Worm (Caenorhabditis elegans) whole organism, young adult: Measurements from ENCODE around the gene Y46H3A.5.

Experiments
- B0019.2 ChIP-seq: fragments of 200-800 bp; sonication (Bioruptor generic); conservative IDR thresholded peaks from 2 replicates; pipeline ENCODE4 v1.3.6; 2022; ENCODE audit warnings: missing genetic modification reagents, missing genetic modification characterization, missing compliant biosample characterization
- B0035.1 ChIP-seq: sonication (generic microtip); optimal IDR thresholded peaks from 2 replicates; lab custom pipeline; 2016; ENCODE audit warnings: missing genetic modification characterization, mild to moderate bottlenecking, missing compliant biosample characterization, missing genotype, missing genetic modification reagents
- B0336.3 ChIP-seq: fragments of 200-800 bp; sonication (Bioruptor generic); IDR thresholded peaks from 2 replicates; pipeline ENCODE4 v1.3.6; 2022; ENCODE audit warnings: missing genetic modification characterization, missing compliant biosample characterization
- C06A6.2 ChIP-seq: fragments of 200-800 bp; sonication (Bioruptor generic); conservative IDR thresholded peaks from 2 replicates; pipeline ENCODE4 v1.3.6; 2022; ENCODE audit warnings: missing genetic modification characterization, missing compliant biosample characterization
- C17E4.6 ChIP-seq: fragments of 200-800 bp; sonication (Bioruptor generic); IDR thresholded peaks from 2 replicates; pipeline ENCODE4 v1.3.6; 2022; ENCODE audit warnings: missing genetic modification reagents, missing genetic modification characterization, missing compliant biosample characterization
- D2030.7 ChIP-seq: fragments of 200-800 bp; sonication (Bioruptor generic); IDR thresholded peaks from 2 replicates; pipeline ENCODE4 v1.3.6; 2022; ENCODE audit warnings: missing genetic modification reagents, missing genetic modification characterization, missing compliant biosample characterization
- F10E7.11 ChIP-seq: sonication (generic microtip); optimal IDR thresholded peaks from 2 replicates; lab custom pipeline; 2017; ENCODE audit warnings: mild to moderate bottlenecking, missing genetic modification characterization, moderate library complexity, missing compliant biosample characterization
- F33H1.4 ChIP-seq: fragments of 200-800 bp; sonication (Bioruptor generic); IDR thresholded peaks from 2 replicates; pipeline ENCODE4 v1.3.6; 2022; ENCODE audit warnings: missing genetic modification reagents, missing genetic modification characterization, missing compliant biosample characterization
- K12H6.12 ChIP-seq: fragments of 200-800 bp; sonication (Bioruptor generic); optimal IDR thresholded peaks from 2 replicates; lab custom pipeline; 2018; ENCODE audit warnings: mild to moderate bottlenecking, missing genetic modification characterization, missing compliant biosample characterization
- Y53G8AR.9 ChIP-seq: fragments of 200-800 bp; sonication (Bioruptor generic); conservative IDR thresholded peaks from 2 replicates; pipeline ENCODE4 v1.3.6; 2022; ENCODE audit warnings: missing genetic modification reagents, missing genetic modification characterization, missing compliant biosample characterization
- Y79H2A.3 ChIP-seq: fragments of 200-800 bp; sonication (Bioruptor generic); conservative IDR thresholded peaks from 2 replicates; pipeline ENCODE4 v1.3.6; 2022; ENCODE audit warnings: missing genetic modification reagents, missing genetic modification characterization, missing compliant biosample characterization
- ZK185.1 ChIP-seq: sonication (generic microtip); optimal IDR thresholded peaks from 2 replicates; lab custom pipeline; 2016; ENCODE audit warnings: mild to moderate bottlenecking, missing genetic modification characterization, missing compliant biosample characterization; ENCODE audit not compliant: poor library complexity, severe bottlenecking
- bed-1 ChIP-seq: fragments of 200-800 bp; sonication (Bioruptor generic); IDR thresholded peaks from 2 replicates; pipeline ENCODE4 v1.3.6; 2022; ENCODE audit warnings: missing genetic modification reagents, missing genetic modification characterization, missing compliant biosample characterization
- ccch-3 ChIP-seq: fragments of 200-800 bp; sonication (Bioruptor generic); optimal IDR thresholded peaks from 2 replicates; lab custom pipeline; 2018; ENCODE audit warnings: mild to moderate bottlenecking, missing genetic modification characterization, missing compliant biosample characterization
- dox-1 ChIP-seq: fragments of 200-800 bp; sonication (Bioruptor generic); IDR thresholded peaks from 2 replicates; pipeline ENCODE4 v1.3.6; 2022; ENCODE audit warnings: missing genetic modification reagents, missing genetic modification characterization, missing compliant biosample characterization
- dpl-1 ChIP-seq: fragments of 150-350 bp; optimal IDR thresholded peaks from 2 replicates; lab custom pipeline; 2014; ENCODE audit warnings: missing biosample characterization, missing genetic modification reagents, missing genetic modification characterization
- efl-1 ChIP-seq: fragments of 150-350 bp; optimal IDR thresholded peaks from 2 replicates; lab custom pipeline; 2014; ENCODE audit warnings: missing biosample characterization, missing genetic modification reagents, missing genetic modification characterization
- fkh-3 ChIP-seq: sonication (generic microtip); optimal IDR thresholded peaks from 2 replicates; lab custom pipeline; 2016; ENCODE audit warnings: mild to moderate bottlenecking, missing genetic modification characterization, missing compliant biosample characterization
- hmg-20 ChIP-seq: fragments of 200-800 bp; sonication (Bioruptor generic); IDR thresholded peaks from 2 replicates; pipeline ENCODE4 v1.3.6; 2022; ENCODE audit warnings: missing genetic modification reagents, missing genetic modification characterization, missing compliant biosample characterization
- hsf-1 ChIP-seq: fragments of 200-800 bp; sonication (Bioruptor generic); IDR thresholded peaks from 2 replicates; pipeline ENCODE4 v1.3.6; 2022; ENCODE audit warnings: missing genetic modification reagents, missing genetic modification characterization, missing compliant biosample characterization
- lin-40 ChIP-seq: sonication (generic microtip); optimal IDR thresholded peaks from 2 replicates; lab custom pipeline; 2016; ENCODE audit warnings: missing genetic modification characterization, mild to moderate bottlenecking, missing compliant biosample characterization, missing genotype, missing genetic modification reagents
- lir-1 ChIP-seq: fragments of 200-800 bp; sonication (Bioruptor generic); conservative IDR thresholded peaks from 2 replicates; pipeline ENCODE4 v1.3.6; 2022; ENCODE audit warnings: missing genetic modification reagents, missing genetic modification characterization, missing compliant biosample characterization
- nfya-1 ChIP-seq: sonication (generic microtip); optimal IDR thresholded peaks from 2 replicates; lab custom pipeline; 2017; ENCODE audit warnings: antibody characterized with exemption, missing compliant biosample characterization, missing genetic modification characterization, borderline replicate concordance; ENCODE audit not compliant: insufficient read depth
- nfyb-1 ChIP-seq: fragments of 200-800 bp; sonication (Bioruptor generic); IDR thresholded peaks from 2 replicates; pipeline ENCODE4 v1.3.6; 2022; ENCODE audit warnings: missing genetic modification reagents, missing genetic modification characterization, missing compliant biosample characterization
- nhr-90 ChIP-seq: sonication (generic microtip); optimal IDR thresholded peaks from 2 replicates; lab custom pipeline; 2016; ENCODE audit warnings: missing genotype, mild to moderate bottlenecking, missing genetic modification characterization, missing compliant biosample characterization
- pha-4 ChIP-seq: fragments of 150-350 bp; sonication (generic microtip); optimal IDR thresholded peaks from 2 replicates; lab custom pipeline; 2014; ENCODE audit warnings: missing biosample characterization, missing genetic modification reagents, missing genetic modification characterization
- rpc-1 ChIP-seq, 2 experiments: fragments of 150-350 bp in 1 of 2; sonication (generic microtip) in 1 of 2; optimal IDR thresholded peaks; 2 replicates each; lab custom pipeline; 2014 to 2018; ENCODE audit warnings: missing biosample characterization in 1 of 2, missing genetic modification characterization in 1 of 2, missing genetic modification reagents in 1 of 2, missing genotype in 1 of 2
- snpc-1.3 ChIP-seq: sonication (generic microtip); optimal IDR thresholded peaks from 2 replicates; lab custom pipeline; 2017; ENCODE audit warnings: missing genetic modification characterization, mild to moderate bottlenecking, missing compliant biosample characterization, antibody characterized with exemption, moderate library complexity, missing genotype, missing genetic modification reagents; ENCODE audit not compliant: insufficient read depth
- snpc-4 ChIP-seq, 5 experiments: fragments of 150-350 bp in 1 of 5; sonication (generic microtip) in 4 of 5; optimal IDR thresholded peaks; 2 replicates each; lab custom pipeline; 2014 to 2018; ENCODE audit warnings: missing genetic modification characterization in 5 of 5, missing biosample characterization in 3 of 5, antibody characterized with exemption in 2 of 5, mild to moderate bottlenecking in 2 of 5, missing compliant biosample characterization in 2 of 5, missing genotype in 2 of 5, moderate library complexity in 2 of 5, missing genetic modification reagents in 1 of 5
- sptf-2 ChIP-seq: fragments of 200-800 bp; sonication (Bioruptor generic); optimal IDR thresholded peaks from 2 replicates; lab custom pipeline; 2018; ENCODE audit warnings: mild to moderate bottlenecking, missing genetic modification characterization, missing compliant biosample characterization
- tbp1 ChIP-seq: fragments of 200-800 bp; sonication (Bioruptor generic); optimal IDR thresholded peaks from 2 replicates; lab custom pipeline; 2018; ENCODE audit warnings: mild to moderate bottlenecking, missing genetic modification characterization, missing compliant biosample characterization
- tlf-1 ChIP-seq: fragments of 200-800 bp; sonication (Bioruptor generic); optimal IDR thresholded peaks from 2 replicates; lab custom pipeline; 2018; ENCODE audit warnings: mild to moderate bottlenecking, missing genetic modification characterization, missing compliant biosample characterization
- ztf-22 ChIP-seq: fragments of 200-800 bp; sonication (Bioruptor generic); optimal IDR thresholded peaks from 2 replicates; lab custom pipeline; 2018; ENCODE audit warnings: mild to moderate bottlenecking, missing genetic modification characterization, moderate library complexity, missing compliant biosample characterization

The Y46H3A.5 gene

ce11 chrV:1803043-1803442 is 11.6 kb downstream of the Y46H3A.5 start, which contains the start of gene srt-41:
Gene srt-41 (minus strand): TSS chrV:1803143.
- TF ChIP-seq nhr-90 (tag; lab: Kevin White, UChicago) (no peak), ztf-22 (GFP tag; lab: Kevin White, UChicago) (no peak), bed-1 (GFP tag; lab: Robert Waterston, UW) (no peak), pha-4 (tag; lab: Kevin White, UChicago) (no peak), nfyb-1 (GFP tag; lab: Robert Waterston, UW) (no peak), hmg-20 (GFP tag; lab: Robert Waterston, UW) (no peak), snpc-4 (GFP tag; optimal IDR thresholded peaks at IDR 0.05; lab: Kevin White, UChicago) (no peak), snpc-4 (tag; optimal IDR thresholded peaks at IDR 0.05; lab: Kevin White, UChicago) (no peak), dpl-1 (GFP tag; lab: Kevin White, UChicago) (no peak), sptf-2 (GFP tag; lab: Kevin White, UChicago) (no peak), dox-1 (GFP tag; lab: Robert Waterston, UW) (no peak), hsf-1 (GFP tag; lab: Robert Waterston, UW) (no peak), lin-40 (tag; lab: Kevin White, UChicago) (no peak), Y53G8AR.9 (GFP tag; lab: Robert Waterston, UW) (no peak)

ce11 chrV:1797900-1798299 is 16.8 kb downstream of the Y46H3A.5 start, which contains the start of gene F36H9.10:
Gene F36H9.10 (plus strand): TSS chrV:1798200.
- no peak for TF ChIP-seq ccch-3 (GFP tag; lab: Kevin White, UChicago)
- TF ChIP-seq Y53G8AR.9 (GFP tag; lab: Robert Waterston, UW): no peak
- peak; percentile 34 for TF ChIP-seq tbp1 (GFP tag; lab: Kevin White, UChicago)
- peak; percentile 41; the same call in 1 of the 2 replicates for TF ChIP-seq D2030.7 (GFP tag; lab: Robert Waterston, UW)
- TF ChIP-seq rpc-1 (optimal IDR thresholded peaks at IDR 0.05; lab: Kevin White, UChicago): no peak
- TF ChIP-seq rpc-1 (tag; optimal IDR thresholded peaks at IDR 0.05; lab: Kevin White, UChicago): peak; percentile 62

ce11 chrV:1794218-1794617 is 20.5 kb downstream of the Y46H3A.5 start, which contains the start of gene F36H9.1:
Gene F36H9.1 (plus strand): TSS chrV:1794518.
- TF ChIP-seq nfyb-1 (GFP tag; lab: Robert Waterston, UW) (no peak), ZK185.1 (tag; lab: Kevin White, UChicago) (no peak), C17E4.6 (GFP tag; lab: Robert Waterston, UW) (no peak), B0336.3 (no peak), D2030.7 (GFP tag; lab: Robert Waterston, UW) (no peak), nfya-1 (tag; lab: Kevin White, UChicago) (no peak), F33H1.4 (GFP tag; lab: Robert Waterston, UW) (no peak), F10E7.11 (no peak), rpc-1 (optimal IDR thresholded peaks at IDR 0.05; lab: Kevin White, UChicago) (no peak), rpc-1 (tag; optimal IDR thresholded peaks at IDR 0.05; lab: Kevin White, UChicago) (no peak), lir-1 (no peak), B0019.2 (GFP tag; lab: Robert Waterston, UW) (no peak)
- TF ChIP-seq, all 124 proteins: peak for 0

DNA sequence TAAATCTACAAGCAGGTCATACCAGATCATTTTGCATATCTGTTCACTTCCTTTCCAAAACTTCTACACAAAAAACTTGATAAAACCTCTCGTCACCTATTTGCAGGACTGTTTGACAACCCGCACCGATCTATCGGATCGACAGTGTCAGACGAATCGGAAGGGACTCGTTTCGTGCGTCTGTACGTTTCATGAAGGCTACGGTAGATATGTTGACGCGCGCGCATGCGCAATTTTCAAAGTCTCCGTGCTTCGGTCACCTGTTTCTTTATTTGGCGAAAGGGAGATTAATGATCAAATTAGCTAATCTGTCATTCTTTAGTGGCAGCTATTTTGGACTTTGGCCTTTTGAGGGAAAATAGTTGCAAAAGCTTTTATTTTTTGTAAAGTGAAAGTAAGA is 25.2 kb downstream of the Y46H3A.5 start:
- TF ChIP-seq tlf-1 (GFP tag; lab: Kevin White, UChicago) (no peak), C06A6.2 (GFP tag; lab: Robert Waterston, UW) (no peak), efl-1 (no peak), lir-1 (no peak), sptf-2 (GFP tag; lab: Kevin White, UChicago) (no peak), B0035.1 (tag; lab: Kevin White, UChicago) (no peak), snpc-1.3 (tag; lab: Kevin White, UChicago) (no peak), K12H6.12 (tag; lab: Kevin White, UChicago) (no peak), hmg-20 (GFP tag; lab: Robert Waterston, UW) (no peak), Y79H2A.3 (GFP tag; lab: Robert Waterston, UW) (no peak), F10E7.11 (no peak), fkh-3 (tag; lab: Kevin White, UChicago) (no peak)
